Fruit fly (Drosophila melanogaster): ENCODE measurements around the gene tin.

Gene tin

DNA sequence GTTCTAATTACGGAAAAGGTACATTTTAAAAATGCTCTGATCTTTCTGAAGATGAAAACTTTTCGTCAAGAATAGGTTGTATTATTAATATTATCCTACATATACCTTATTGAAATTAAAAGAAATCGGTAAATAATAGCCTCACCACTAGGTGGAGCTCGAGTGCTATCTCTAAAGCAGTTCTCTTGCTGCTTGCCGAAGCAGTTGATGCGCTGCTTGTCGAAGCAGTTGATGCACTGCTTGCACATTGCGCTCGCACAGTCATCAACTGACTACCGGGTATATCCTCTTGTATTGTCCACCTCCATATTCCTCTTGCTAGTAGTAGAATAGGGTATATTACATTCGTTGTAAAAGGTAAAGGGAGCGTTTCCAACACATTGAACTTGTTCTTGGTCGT lies 29.6 kb downstream of the tin start (continued):
- peak; percentile 42; the same call in 1 of the 2 replicates for TF ChIP-seq ato (GFP tag; IDR thresholded peaks at IDR 0.05; ENCODE audit: partially characterized antibody)
- no peak for TF ChIP-seq CG14860 (GFP tag; IDR thresholded peaks at IDR 0.05; ENCODE audit: partially characterized antibody)
- TF ChIP-seq CG1024 (GFP tag; IDR thresholded peaks at IDR 0.05) = peak; percentile 16; the same call in 1 of the 2 replicates
- TF ChIP-seq org-1 (GFP tag; optimal IDR thresholded peaks at IDR 0.05) = no peak
- TF ChIP-seq CG6791 (GFP tag; IDR thresholded peaks at IDR 0.05; ENCODE audit: partially characterized antibody) = peak; percentile 84
- TF ChIP-seq CG1603 (tag; optimal IDR thresholded peaks at IDR 0.05) = peak; percentile 43
- no peak for TF ChIP-seq CG12391 (tag; optimal IDR thresholded peaks at IDR 0.05)
- no peak for TF ChIP-seq corto (GFP tag; optimal IDR thresholded peaks at IDR 0.05)
- TF ChIP-seq pzg (GFP tag; optimal IDR thresholded peaks at IDR 0.05) = peak; percentile 30
- peak; percentile 76 for TF ChIP-seq stwl (tag; optimal IDR thresholded peaks at IDR 0.05)
- TF ChIP-seq CG7786 (GFP tag; optimal IDR thresholded peaks at IDR 0.05) = no peak
- TF ChIP-seq Xbp1 (GFP tag; optimal IDR thresholded peaks at IDR 0.05) = peak; percentile 33
- TF ChIP-seq pnt (GFP tag; optimal IDR thresholded peaks at IDR 0.05) = peak; percentile 19
- TF ChIP-seq dmrt11E (tag; optimal IDR thresholded peaks at IDR 0.05) = no peak
- 0 out of 3 replicates have a peak, but pooled peaks have one; percentile 40 for TF ChIP-seq ase (GFP tag; IDR thresholded peaks at IDR 0.05)
- 0 out of 2 replicates have a peak, but pooled peaks have one; percentile 15 for TF ChIP-seq GATAe (GFP tag; conservative IDR thresholded peaks at IDR 0.05)
- TF ChIP-seq Dbx (GFP tag; IDR thresholded peaks at IDR 0.05) = peak; percentile 55; the same call in 1 of the 3 replicates
- peak; percentile 36 for TF ChIP-seq phol (tag; optimal IDR thresholded peaks at IDR 0.05)
- TF ChIP-seq Jarid2 (GFP tag; optimal IDR thresholded peaks at IDR 0.05) = peak; percentile 59
- peak in 1 of 2 experiments; percentile 55 for TF ChIP-seq chif (GFP tag; optimal IDR thresholded peaks at IDR 0.05)
- peak; percentile 64; the same call in 1 of the 3 replicates for TF ChIP-seq Opbp (GFP tag; IDR thresholded peaks at IDR 0.05; ENCODE audit: partially characterized antibody)
- TF ChIP-seq gro (GFP tag; optimal IDR thresholded peaks at IDR 0.05) = peak; percentile 26
- TF ChIP-seq E2f1 (GFP tag; IDR thresholded peaks at IDR 0.05) = 0 out of 2 replicates have a peak, but pooled peaks have one; percentile 18
- peak; percentile 81; the same call in 2 of the 3 replicates for TF ChIP-seq knrl (GFP tag; IDR thresholded peaks at IDR 0.05; ENCODE audit: partially characterized antibody)
- peak; percentile 55 for TF ChIP-seq CG2712 (tag; optimal IDR thresholded peaks at IDR 0.05)
- TF ChIP-seq CG11560 (tag; IDR thresholded peaks at IDR 0.05) = peak; percentile 84
- TF ChIP-seq Trl (optimal IDR thresholded peaks at IDR 0.05) = peak in 1 of 2 experiments; percentile 15
- no peak for TF ChIP-seq Trl (GFP tag; optimal IDR thresholded peaks at IDR 0.05)
- peak; percentile 1 for TF ChIP-seq CG10979 (tag; optimal IDR thresholded peaks at IDR 0.05)
- TF ChIP-seq CG11398 (GFP tag; optimal IDR thresholded peaks at IDR 0.05) = no peak
- peak; percentile 21; the same call in 1 of the 2 replicates for TF ChIP-seq CG14667 (GFP tag; IDR thresholded peaks at IDR 0.05)
- TF ChIP-seq CG13775 (GFP tag; optimal IDR thresholded peaks at IDR 0.05) = no peak
- peak; percentile 49 for TF ChIP-seq Lhr (GFP tag; optimal IDR thresholded peaks at IDR 0.05)
- TF ChIP-seq kay (GFP tag; optimal IDR thresholded peaks at IDR 0.05) = peak; percentile 92
- TF ChIP-seq maf-S (GFP tag; optimal IDR thresholded peaks at IDR 0.05) = peak; percentile 3
- TF ChIP-seq CG8924 (tag; optimal IDR thresholded peaks at IDR 0.05) = no peak
- TF ChIP-seq Eip74EF (GFP tag; optimal IDR thresholded peaks at IDR 0.05) = peak in 1 of 2 experiments; percentile 93
- no peak for TF ChIP-seq CG33557 (GFP tag; optimal IDR thresholded peaks at IDR 0.05)
- no peak for TF ChIP-seq wdn (GFP tag; IDR thresholded peaks at IDR 0.05)
- peak; percentile 25 for TF ChIP-seq CoRest (tag; optimal IDR thresholded peaks at IDR 0.05)
- peak; percentile 32 for TF ChIP-seq Nf-YC (tag; optimal IDR thresholded peaks at IDR 0.05)
- peak; percentile 48; the same call in 1 of the 2 replicates for TF ChIP-seq CG11085 (GFP tag; IDR thresholded peaks at IDR 0.05)
- TF ChIP-seq HLHmδ (GFP tag; optimal IDR thresholded peaks at IDR 0.05) = peak; percentile 11
- peak in 1 of 2 experiments; percentile 33 for TF ChIP-seq dpn (GFP tag; optimal IDR thresholded peaks at IDR 0.05)
- peak; percentile 26 for TF ChIP-seq CG17829 (tag; optimal IDR thresholded peaks at IDR 0.05)
- TF ChIP-seq yki (optimal IDR thresholded peaks at IDR 0.05) = peak; percentile 67
- TF ChIP-seq Dref (GFP tag; IDR thresholded peaks at IDR 0.05) = peak; percentile 39
- peak; percentile 82 for TF ChIP-seq CG8290 (GFP tag; optimal IDR thresholded peaks at IDR 0.05)
- peak in 1 of 2 experiments; percentile 9 for TF ChIP-seq CG8290 (tag; optimal IDR thresholded peaks at IDR 0.05)
- no peak for TF ChIP-seq chinmo (GFP tag; IDR thresholded peaks at IDR 0.05; ENCODE audit: partially characterized antibody)

Data from whole organism, embryonic.